Worm (Caenorhabditis elegans): ENCODE measurements around the gene rnr-2.
A peak's percentile ranks its signal among the peaks of the same experiment; 100 is the strongest.

The rnr-2 gene

DNA sequence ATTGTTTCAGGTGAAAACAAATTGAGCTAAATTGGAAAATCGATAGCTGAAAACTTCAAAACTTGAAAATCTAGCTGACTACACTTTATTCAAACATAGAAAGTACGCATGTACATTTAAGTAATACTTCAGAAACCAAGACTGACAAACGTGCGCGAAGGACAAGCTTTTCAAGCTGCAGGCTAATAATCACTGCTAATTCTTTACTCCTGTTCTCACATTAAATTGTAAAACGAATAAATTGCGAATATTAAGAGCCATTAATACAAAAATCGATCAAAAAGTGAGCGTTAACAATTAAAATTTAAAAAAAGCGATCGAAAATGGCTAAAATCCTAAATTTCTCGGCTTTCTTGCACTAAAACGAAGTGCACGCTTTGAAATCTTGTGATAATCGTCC is 7.7 kb downstream of the rnr-2 start:
- TF ChIP-seq T23F11.4 (GFP tag; optimal IDR thresholded peaks at IDR 0.05), result no peak
- no peak for TF ChIP-seq ceh-9 (tag; optimal IDR thresholded peaks at IDR 0.05)

ce11 chrIII:4086536-4086935 is 8.2 kb downstream of the rnr-2 start, which contains the start of gene kin-19:
Gene kin-19, minus strand, starts transcription at chrIII:4086636.
- TF ChIP-seq lin-11 (tag; optimal IDR thresholded peaks at IDR 0.05), result no peak
- TF ChIP-seq ceh-18 (tag; optimal IDR thresholded peaks at IDR 0.05), result no peak
- no peak for TF ChIP-seq che-1 (tag; optimal IDR thresholded peaks at IDR 0.05)
- TF ChIP-seq lim-6 (tag; optimal IDR thresholded peaks at IDR 0.05), result no peak
- no peak for TF ChIP-seq K02D7.2 (tag; optimal IDR thresholded peaks at IDR 0.05)
- TF ChIP-seq ceh-31 (tag; optimal IDR thresholded peaks at IDR 0.05), result no peak
- no peak for TF ChIP-seq sdc-2 (tag; optimal IDR thresholded peaks at IDR 0.05)
- TF ChIP-seq ceh-9 (tag; optimal IDR thresholded peaks at IDR 0.05), result no peak
- TF ChIP-seq npax-4 (tag; optimal IDR thresholded peaks at IDR 0.05), result no peak
- TF ChIP-seq hlh-30 (tag; optimal IDR thresholded peaks at IDR 0.05; ENCODE audit: insufficient read depth), result no peak
- no peak for TF ChIP-seq ceh-14 (tag; optimal IDR thresholded peaks at IDR 0.05)
- TF ChIP-seq tbx-7 (tag; optimal IDR thresholded peaks at IDR 0.05), result no peak
- TF ChIP-seq tbx-2 (tag; optimal IDR thresholded peaks at IDR 0.05), result no peak
- no peak for TF ChIP-seq fax-1 (tag; optimal IDR thresholded peaks at IDR 0.05)

- no peak for TF ChIP-seq lim-6 (tag; optimal IDR thresholded peaks at IDR 0.05)
- no peak for TF ChIP-seq npax-4 (tag; optimal IDR thresholded peaks at IDR 0.05)
Measured at ce11 chrIII:4085657-4086056, 9.1 kb downstream of the rnr-2 start.

ce11 chrIII:4083429-4083828 is 11.3 kb downstream of the rnr-2 start:
- TF ChIP-seq nhr-232 (tag; optimal IDR thresholded peaks at IDR 0.05), result no peak
- TF ChIP-seq ceh-34 (tag; optimal IDR thresholded peaks at IDR 0.05), result no peak
- TF ChIP-seq ttx-3 (tag; optimal IDR thresholded peaks at IDR 0.05), result no peak
- no peak for TF ChIP-seq ztf-16 (tag; optimal IDR thresholded peaks at IDR 0.05)
- TF ChIP-seq T23F11.4 (GFP tag; optimal IDR thresholded peaks at IDR 0.05), result no peak
- TF ChIP-seq dve-1 (tag; optimal IDR thresholded peaks at IDR 0.05), result no peak
- TF ChIP-seq pha-2 (tag; optimal IDR thresholded peaks at IDR 0.05), result no peak
- TF ChIP-seq K02D7.2 (tag; optimal IDR thresholded peaks at IDR 0.05), result no peak
- TF ChIP-seq syd-9 (tag; optimal IDR thresholded peaks at IDR 0.05), result no peak
- no peak for TF ChIP-seq ref-2 (tag; optimal IDR thresholded peaks at IDR 0.05)
- TF ChIP-seq sox-2 (GFP tag; IDR thresholded peaks at IDR 0.05), result no peak
- no peak for TF ChIP-seq ceh-31 (tag; optimal IDR thresholded peaks at IDR 0.05)
- TF ChIP-seq nhr-11 (tag; optimal IDR thresholded peaks at IDR 0.05), result no peak
- TF ChIP-seq ceh-30 (tag; optimal IDR thresholded peaks at IDR 0.05), result no peak
- TF ChIP-seq eyg-1 (tag; optimal IDR thresholded peaks at IDR 0.05), result no peak

- TF ChIP-seq sox-4 (tag; optimal IDR thresholded peaks at IDR 0.05) (no peak), rnt-1 (tag; optimal IDR thresholded peaks at IDR 0.05) (no peak), hlh-30 (tag; optimal IDR thresholded peaks at IDR 0.05; ENCODE audit: insufficient read depth) (no peak), ceh-14 (tag; optimal IDR thresholded peaks at IDR 0.05) (peak; percentile 77), unc-42 (tag; optimal IDR thresholded peaks at IDR 0.05) (peak; percentile 86)
Measured at ce11 chrIII:4070239-4070638, 24.5 kb downstream of the rnr-2 start.

ce11 chrIII:4068120-4068519 is 26.6 kb downstream of the rnr-2 start:
- TF ChIP-seq tbx-7 (tag; optimal IDR thresholded peaks at IDR 0.05) (no peak), ceh-14 (tag; optimal IDR thresholded peaks at IDR 0.05) (peak; percentile 31)

DNA sequence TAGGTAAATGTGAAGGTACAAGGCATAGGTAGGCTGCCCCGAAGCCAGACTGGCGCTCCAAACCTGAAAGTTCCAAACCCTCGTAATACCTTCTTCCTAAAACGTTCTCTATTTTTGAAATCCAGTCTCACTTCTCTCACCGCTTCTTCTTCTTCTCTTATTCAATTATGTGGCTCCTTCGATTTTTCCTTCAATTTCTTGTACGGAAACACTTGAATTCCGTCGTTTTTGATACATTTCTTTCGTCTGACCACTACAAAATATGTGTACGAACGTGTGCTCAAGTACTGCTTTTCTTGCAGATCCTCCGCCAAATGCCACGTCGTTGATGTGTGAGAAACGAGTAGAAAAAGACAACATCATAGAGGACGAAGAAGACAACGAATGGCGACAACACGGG is 28.4 kb downstream of the rnr-2 start, which contains the start of gene unc-79:
Gene unc-79 (plus strand): TSS at position 301 of the 400 bp plus-strand sequence.
- TF ChIP-seq hlh-8 (tag; optimal IDR thresholded peaks at IDR 0.05) (no peak), unc-42 (tag; optimal IDR thresholded peaks at IDR 0.05) (no peak), pag-3 (tag; optimal IDR thresholded peaks at IDR 0.05; ENCODE audit: borderline replicate concordance) (no peak), ceh-34 (tag; optimal IDR thresholded peaks at IDR 0.05) (no peak), nfya-1 (tag; optimal IDR thresholded peaks at IDR 0.05) (no peak), tbx-7 (tag; optimal IDR thresholded peaks at IDR 0.05) (no peak), pha-2 (tag; optimal IDR thresholded peaks at IDR 0.05) (no peak), mec-3 (tag; optimal IDR thresholded peaks at IDR 0.05; ENCODE audit: borderline replicate concordance) (no peak), tbx-2 (tag; optimal IDR thresholded peaks at IDR 0.05) (no peak), T23F11.4 (GFP tag; optimal IDR thresholded peaks at IDR 0.05) (no peak), elt-4 (tag; optimal IDR thresholded peaks at IDR 0.05) (no peak), K02D7.2 (tag; optimal IDR thresholded peaks at IDR 0.05) (no peak), npax-4 (tag; optimal IDR thresholded peaks at IDR 0.05) (no peak), hlh-30 (tag; optimal IDR thresholded peaks at IDR 0.05; ENCODE audit: insufficient read depth) (no peak), zip-5 (tag; optimal IDR thresholded peaks at IDR 0.05) (no peak), che-1 (tag; optimal IDR thresholded peaks at IDR 0.05) (no peak), ceh-45 (GFP tag; IDR thresholded peaks at IDR 0.05) (no peak), madf-2 (tag; optimal IDR thresholded peaks at IDR 0.05) (no peak)
